Worm (Caenorhabditis elegans) whole organism, L3 larva: Measurements from ENCODE around the gene efl-3.

Experiments used
- ceh-9 ChIP-seq: sonication (generic microtip); optimal IDR thresholded peaks from 2 replicates; lab custom pipeline; 2018; ENCODE audit warnings: missing biosample characterization, missing genetic modification characterization
- hmg-11 ChIP-seq: sonication (generic microtip); optimal IDR thresholded peaks from 2 replicates; lab custom pipeline; 2016; ENCODE audit warnings: missing genetic modification characterization, missing compliant biosample characterization
- nhr-11 ChIP-seq: fragments of 150-350 bp; optimal IDR thresholded peaks from 2 replicates; lab custom pipeline; 2014; ENCODE audit warnings: missing biosample characterization, missing genetic modification characterization
- nhr-12 ChIP-seq: fragments of 150-350 bp; optimal IDR thresholded peaks from 2 replicates; lab custom pipeline; 2014; ENCODE audit warnings: missing biosample characterization, missing genetic modification characterization
- nhr-28 ChIP-seq: fragments of 150-350 bp; optimal IDR thresholded peaks from 2 replicates; lab custom pipeline; 2014; ENCODE audit warnings: missing biosample characterization, missing genetic modification characterization
- nhr-77 ChIP-seq: fragments of 150-350 bp; optimal IDR thresholded peaks from 2 replicates; lab custom pipeline; 2014; ENCODE audit warnings: missing biosample characterization, missing genetic modification characterization
- sea-2 ChIP-seq: fragments of 150-350 bp; sonication (generic microtip); optimal IDR thresholded peaks from 4 replicates; lab custom pipeline; 2014; ENCODE audit warnings: missing biosample characterization, missing genetic modification reagents, missing genetic modification characterization
- skn-1 ChIP-seq: fragments of 150-350 bp; optimal IDR thresholded peaks from 2 replicates; lab custom pipeline; 2014; ENCODE audit warnings: missing biosample characterization, missing genetic modification characterization

- no peak for TF ChIP-seq ceh-9
- no peak for TF ChIP-seq nhr-77 (tag; lab: Kevin White, UChicago)
- TF ChIP-seq skn-1 (tag; lab: Kevin White, UChicago): no peak
- no peak for TF ChIP-seq sea-2
- no peak for TF ChIP-seq hmg-11 (tag; lab: Kevin White, UChicago)
- no peak for TF ChIP-seq nhr-11 (tag; lab: Kevin White, UChicago)
- TF ChIP-seq nhr-28 (tag; lab: Kevin White, UChicago): no peak
- no peak for TF ChIP-seq nhr-12
These were observed 1.5 kb upstream of the efl-3 start for ce11 chrII:8411002-8411401.
